Fruit fly (Drosophila melanogaster): ENCODE data around the gene CG7730.

Gene CG7730

dm6 chr3L:17004218-17004759 lies 23.0 kb upstream of the CG7730 start (continued):
- peak; percentile 76 for TF ChIP-seq CG3163 (GFP tag; optimal IDR thresholded peaks at IDR 0.05)
- no peak for TF ChIP-seq Dll (GFP tag; IDR thresholded peaks at IDR 0.05; ENCODE audit: partially characterized antibody)
- peak; percentile 60 for TF ChIP-seq CG3065 (GFP tag; optimal IDR thresholded peaks at IDR 0.05)
- TF ChIP-seq Drgx (GFP tag; IDR thresholded peaks at IDR 0.05) = peak; percentile 73
- peak; percentile 67 for TF ChIP-seq cato (GFP tag; optimal IDR thresholded peaks at IDR 0.05; ENCODE audit: borderline replicate concordance)
- peak; percentile 39 for TF ChIP-seq CG10565 (GFP tag; optimal IDR thresholded peaks at IDR 0.05)
- no peak for TF ChIP-seq bigmax (GFP tag; optimal IDR thresholded peaks at IDR 0.05)
- peak; percentile 72 for TF ChIP-seq CG17359 (tag; optimal IDR thresholded peaks at IDR 0.05)
- TF ChIP-seq schlank (tag; optimal IDR thresholded peaks at IDR 0.05) = peak; percentile 71
- peak; percentile 74 for TF ChIP-seq Nf-YC (tag; optimal IDR thresholded peaks at IDR 0.05)
- no peak for TF ChIP-seq gfzf (GFP tag; optimal IDR thresholded peaks at IDR 0.05)
- TF ChIP-seq trh (GFP tag; optimal IDR thresholded peaks at IDR 0.05) = peak; percentile 17
- no peak for TF ChIP-seq unc-4 (GFP tag; IDR thresholded peaks at IDR 0.05; ENCODE audit: partially characterized antibody)
- TF ChIP-seq CG9437 (GFP tag; optimal IDR thresholded peaks at IDR 0.05) = peak; percentile 83
- TF ChIP-seq CG16779 (GFP tag; IDR thresholded peaks at IDR 0.05) = no peak; the same call in 1 of the 2 replicates
- TF ChIP-seq abd-A (tag; optimal IDR thresholded peaks at IDR 0.05) = peak; percentile 12
- peak; percentile 59 for TF ChIP-seq zf30C (GFP tag; optimal IDR thresholded peaks at IDR 0.05)
- TF ChIP-seq Stat92E (GFP tag; optimal IDR thresholded peaks at IDR 0.05) = no peak
- TF ChIP-seq Dfd (GFP tag; optimal IDR thresholded peaks at IDR 0.05) = no peak
- peak; percentile 87 for TF ChIP-seq Rfx (GFP tag; IDR thresholded peaks at IDR 0.05)
- peak; percentile 64 for TF ChIP-seq onecut (GFP tag; IDR thresholded peaks at IDR 0.05)
- no peak for TF ChIP-seq CG7963 (GFP tag; IDR thresholded peaks at IDR 0.05; ENCODE audit: partially characterized antibody)
- TF ChIP-seq CG14965 (GFP tag; optimal IDR thresholded peaks at IDR 0.05; ENCODE audit: borderline replicate concordance) = peak; percentile 56
- TF ChIP-seq CG14667 (GFP tag; IDR thresholded peaks at IDR 0.05) = peak; percentile 76
- TF ChIP-seq Dip3 (GFP tag; optimal IDR thresholded peaks at IDR 0.05) = peak; percentile 88
- TF ChIP-seq en (GFP tag; optimal IDR thresholded peaks at IDR 0.05) = peak; percentile 85
- no peak for TF ChIP-seq Hr39 (optimal IDR thresholded peaks at IDR 0.05)
- no peak for TF ChIP-seq CG8478 (optimal IDR thresholded peaks at IDR 0.05)
- TF ChIP-seq nmo (GFP tag; optimal IDR thresholded peaks at IDR 0.05) = peak; percentile 93
- TF ChIP-seq CG6683 (GFP tag; optimal IDR thresholded peaks at IDR 0.05) = peak; percentile 64
- peak; percentile 33; the same call in 1 of the 2 replicates for TF ChIP-seq Poxn (GFP tag; IDR thresholded peaks at IDR 0.05)
- TF ChIP-seq Bteb2 (GFP tag; optimal IDR thresholded peaks at IDR 0.05) = peak; percentile 89
- no peak for TF ChIP-seq fru (optimal IDR thresholded peaks at IDR 0.05)
- TF ChIP-seq ERR (GFP tag; optimal IDR thresholded peaks at IDR 0.05) = peak; percentile 74
- peak; percentile 74 for TF ChIP-seq CG11723 (GFP tag; optimal IDR thresholded peaks at IDR 0.05)
- peak; percentile 78 for TF ChIP-seq CG10654 (GFP tag; optimal IDR thresholded peaks at IDR 0.05)
- TF ChIP-seq CG14710 (tag; optimal IDR thresholded peaks at IDR 0.05) = peak; percentile 63
- peak; percentile 76 for TF ChIP-seq Hand (GFP tag; optimal IDR thresholded peaks at IDR 0.05)
- TF ChIP-seq ATbp (GFP tag; optimal IDR thresholded peaks at IDR 0.05) = peak; percentile 70
- TF ChIP-seq CG12299 (tag; optimal IDR thresholded peaks at IDR 0.05) = peak; percentile 74
- peak; percentile 82 for TF ChIP-seq CG10274 (GFP tag; optimal IDR thresholded peaks at IDR 0.05)
- peak; percentile 79 for TF ChIP-seq CG10979 (tag; optimal IDR thresholded peaks at IDR 0.05)
- peak; percentile 92 for TF ChIP-seq fd96Cb (tag; optimal IDR thresholded peaks at IDR 0.05)
- TF ChIP-seq hb (GFP tag; IDR thresholded peaks at IDR 0.05; ENCODE audit: partially characterized antibody) = no peak
- TF ChIP-seq yki (optimal IDR thresholded peaks at IDR 0.05) = no peak
- TF ChIP-seq NC2α (GFP tag; optimal IDR thresholded peaks at IDR 0.05) = peak; percentile 37
- TF ChIP-seq CG1024 (GFP tag; IDR thresholded peaks at IDR 0.05) = peak; percentile 58; the same call in 1 of the 2 replicates
- no peak for TF ChIP-seq Hey (tag; optimal IDR thresholded peaks at IDR 0.05)
- TF ChIP-seq cas (GFP tag; IDR thresholded peaks at IDR 0.05) = peak; percentile 56; the same call in 1 of the 2 replicates
- TF ChIP-seq chm (GFP tag; IDR thresholded peaks at IDR 0.05) = no peak
- peak; percentile 64 for TF ChIP-seq wor (GFP tag; IDR thresholded peaks at IDR 0.05)
